Worm (Caenorhabditis elegans) whole organism, late embryonic: ENCODE results near the gene R04A9.9.

ENCODE experiments used
- ama-1 ChIP-seq: fragments of 150-350 bp; optimal IDR thresholded peaks from 2 replicates; lab custom pipeline; 2014
- ceh-14 ChIP-seq: sonication (generic microtip); optimal IDR thresholded peaks from 2 replicates; lab custom pipeline; 2016; ENCODE audit warnings: missing genotype, missing genetic modification characterization, missing compliant biosample characterization
- ceh-2 ChIP-seq: sonication (generic microtip); optimal IDR thresholded peaks from 2 replicates; lab custom pipeline; 2016; ENCODE audit warnings: missing genotype, missing genetic modification characterization, missing compliant biosample characterization
- dmd-4 ChIP-seq: sonication (generic microtip); optimal IDR thresholded peaks from 2 replicates; lab custom pipeline; 2016; ENCODE audit warnings: borderline replicate concordance, missing genetic modification characterization, missing compliant biosample characterization
- elt-4 ChIP-seq: sonication (generic microtip); optimal IDR thresholded peaks from 2 replicates; lab custom pipeline; 2016; ENCODE audit warnings: missing genetic modification characterization, missing compliant biosample characterization
- pha-4 ChIP-seq: fragments of 150-350 bp; optimal IDR thresholded peaks from 2 replicates; lab custom pipeline; 2018; ENCODE audit warnings: missing biosample characterization, missing genetic modification reagents, missing genetic modification characterization
- sox-2 ChIP-seq: fragments of 200-800 bp; sonication (Bioruptor generic); IDR thresholded peaks from 2 replicates; pipeline ENCODE4 v1.3.6; 2022; ENCODE audit warnings: missing genetic modification reagents, missing genetic modification characterization, missing compliant biosample characterization

ce11 chrX:399535-399934 lies 9.2 kb upstream of the R04A9.9 start:
- TF ChIP-seq ama-1 (no peak), ceh-2 (tag; lab: Kevin White, UChicago) (no peak), sox-2 (GFP tag; lab: Robert Waterston, UW) (no peak), dmd-4 (tag; lab: Kevin White, UChicago) (no peak), pha-4 (no peak), elt-4 (tag; lab: Kevin White, UChicago) (no peak), ceh-14 (tag; lab: Kevin White, UChicago) (no peak)
